Worm (Caenorhabditis elegans) whole organism, L1 larva: ENCODE measurements around the gene C25F6.6.

Experiments
- ama-1 ChIP-seq: fragments of 150-350 bp; optimal IDR thresholded peaks from 2 replicates; lab custom pipeline; 2014
- dsc-1 ChIP-seq: sonication (generic microtip); optimal IDR thresholded peaks from 2 replicates; lab custom pipeline; 2016; ENCODE audit warnings: mild to moderate bottlenecking, missing genetic modification characterization, missing compliant biosample characterization
- egl-27 ChIP-seq, 2 experiments: fragments of 150-350 bp in 1 of 2; sonication (generic microtip); optimal IDR thresholded peaks; 3 replicates each; lab custom pipeline; 2017 to 2018; ENCODE audit warnings: missing biosample characterization in 2 of 2, missing genetic modification characterization in 2 of 2, missing genetic modification reagents in 2 of 2
- hlh-4 ChIP-seq: sonication (generic microtip); optimal IDR thresholded peaks from 2 replicates; lab custom pipeline; 2016; ENCODE audit warnings: mild to moderate bottlenecking, missing genetic modification characterization, missing compliant biosample characterization
- lir-3 ChIP-seq: sonication (generic microtip); optimal IDR thresholded peaks from 2 replicates; lab custom pipeline; 2016; ENCODE audit warnings: mild to moderate bottlenecking, missing genetic modification characterization, moderate library complexity, missing compliant biosample characterization; ENCODE audit not compliant: poor library complexity
- nhr-76 ChIP-seq: sonication (generic microtip); optimal IDR thresholded peaks from 2 replicates; lab custom pipeline; 2017; ENCODE audit warnings: missing biosample characterization, missing genetic modification characterization
- nhr-77 ChIP-seq: fragments of 150-350 bp; optimal IDR thresholded peaks from 2 replicates; lab custom pipeline; 2014; ENCODE audit warnings: missing biosample characterization, missing genetic modification characterization
- pax-3 ChIP-seq: fragments of 200-800 bp; sonication (Bioruptor generic); optimal IDR thresholded peaks from 2 replicates; lab custom pipeline; 2018; ENCODE audit warnings: mild to moderate bottlenecking, missing genetic modification characterization, moderate library complexity, missing compliant biosample characterization
- tbx-2 ChIP-seq: sonication (generic microtip); optimal IDR thresholded peaks from 2 replicates; lab custom pipeline; 2016; ENCODE audit warnings: missing genetic modification characterization, missing compliant biosample characterization

DNA sequence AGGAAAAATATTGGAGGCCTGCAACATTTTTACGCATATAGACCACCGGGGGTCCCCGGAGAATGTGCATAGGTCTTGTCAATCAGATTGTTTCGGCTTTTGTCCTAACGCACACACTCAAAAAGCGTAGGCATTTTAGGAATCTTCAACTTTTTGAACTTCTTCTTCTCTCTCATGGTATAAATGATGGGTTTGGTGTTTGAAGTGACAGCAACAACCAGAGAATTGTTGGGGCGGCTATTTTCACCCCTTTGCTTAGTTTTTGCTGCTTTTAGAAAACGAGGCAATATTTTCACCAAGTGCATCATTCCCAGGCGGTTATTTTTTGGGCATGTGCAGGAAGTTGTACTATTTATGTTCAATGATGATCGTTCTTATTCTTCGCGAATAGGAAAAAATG lies 1.1 kb upstream of the C25F6.6 start:
- no peak for TF ChIP-seq dsc-1
- TF ChIP-seq ama-1 (lab: Kevin White, UChicago), result no peak
- no peak for TF ChIP-seq hlh-4 (tag; lab: Kevin White, UChicago)
- TF ChIP-seq nhr-77 (tag; lab: Kevin White, UChicago), result no peak
- no peak for TF ChIP-seq nhr-76 (tag; lab: Kevin White, UChicago)
- no peak for TF ChIP-seq tbx-2 (tag; lab: Kevin White, UChicago)
- TF ChIP-seq lir-3, result no peak
- no peak for TF ChIP-seq egl-27 (tag; optimal IDR thresholded peaks at IDR 0.05; lab: Kevin White, UChicago)
- no peak for TF ChIP-seq pax-3 (tag; lab: Kevin White, UChicago)
